Worm (Caenorhabditis elegans) whole organism, young adult: ENCODE measurements around the gene ptr-25.

Source experiments
- B0019.2 ChIP-seq: fragments of 200-800 bp; sonication (Bioruptor generic); conservative IDR thresholded peaks from 2 replicates; pipeline ENCODE4 v1.3.6; 2022; ENCODE audit warnings: missing genetic modification reagents, missing genetic modification characterization, missing compliant biosample characterization
- B0035.1 ChIP-seq: sonication (generic microtip); optimal IDR thresholded peaks from 2 replicates; lab custom pipeline; 2016; ENCODE audit warnings: missing genetic modification characterization, mild to moderate bottlenecking, missing compliant biosample characterization, missing genotype, missing genetic modification reagents
- C06A6.2 ChIP-seq: fragments of 200-800 bp; sonication (Bioruptor generic); conservative IDR thresholded peaks from 2 replicates; pipeline ENCODE4 v1.3.6; 2022; ENCODE audit warnings: missing genetic modification characterization, missing compliant biosample characterization
- C17E4.6 ChIP-seq: fragments of 200-800 bp; sonication (Bioruptor generic); IDR thresholded peaks from 2 replicates; pipeline ENCODE4 v1.3.6; 2022; ENCODE audit warnings: missing genetic modification reagents, missing genetic modification characterization, missing compliant biosample characterization
- F10E7.11 ChIP-seq: sonication (generic microtip); optimal IDR thresholded peaks from 2 replicates; lab custom pipeline; 2017; ENCODE audit warnings: mild to moderate bottlenecking, missing genetic modification characterization, moderate library complexity, missing compliant biosample characterization
- F23B12.7 ChIP-seq: sonication (generic microtip); optimal IDR thresholded peaks from 2 replicates; lab custom pipeline; 2017; ENCODE audit warnings: missing genetic modification characterization, mild to moderate bottlenecking, missing compliant biosample characterization, antibody characterized with exemption, moderate library complexity; ENCODE audit not compliant: insufficient read depth
- F33H1.4 ChIP-seq: fragments of 200-800 bp; sonication (Bioruptor generic); IDR thresholded peaks from 2 replicates; pipeline ENCODE4 v1.3.6; 2022; ENCODE audit warnings: missing genetic modification reagents, missing genetic modification characterization, missing compliant biosample characterization
- F49E8.2 ChIP-seq: sonication (generic microtip); optimal IDR thresholded peaks from 3 replicates; lab custom pipeline; 2017; ENCODE audit warnings: missing genetic modification characterization, mild to moderate bottlenecking, missing compliant biosample characterization, antibody characterized with exemption, moderate library complexity; ENCODE audit not compliant: insufficient read depth
- F52B5.7 ChIP-seq: sonication (generic microtip); optimal IDR thresholded peaks from 2 replicates; lab custom pipeline; 2016; ENCODE audit warnings: mild to moderate bottlenecking, missing genetic modification characterization, missing compliant biosample characterization
- F55B11.4 ChIP-seq: sonication (generic microtip); optimal IDR thresholded peaks from 2 replicates; lab custom pipeline; 2016; ENCODE audit warnings: missing compliant biosample characterization, missing genetic modification characterization, borderline replicate concordance; ENCODE audit not compliant: insufficient read depth
- F57A8.1 ChIP-seq: fragments of 200-800 bp; sonication (Bioruptor generic); optimal IDR thresholded peaks from 2 replicates; lab custom pipeline; 2018; ENCODE audit warnings: mild to moderate bottlenecking, missing genetic modification characterization, moderate library complexity, missing compliant biosample characterization
- T26A5.8 ChIP-seq: sonication (generic microtip); optimal IDR thresholded peaks from 2 replicates; lab custom pipeline; 2016; ENCODE audit warnings: missing genetic modification characterization, missing compliant biosample characterization
- Y53F4B.3 ChIP-seq: fragments of 200-800 bp; sonication (Bioruptor generic); IDR thresholded peaks from 2 replicates; pipeline ENCODE4 v1.3.6; 2022; ENCODE audit warnings: missing genetic modification reagents, missing genetic modification characterization, missing compliant biosample characterization
- Y56A3A.18 ChIP-seq: fragments of 200-800 bp; sonication (Bioruptor generic); IDR thresholded peaks from 2 replicates; pipeline ENCODE4 v1.3.6; 2022; ENCODE audit warnings: missing genetic modification reagents, missing genetic modification characterization, missing compliant biosample characterization
- Y79H2A.3 ChIP-seq: fragments of 200-800 bp; sonication (Bioruptor generic); conservative IDR thresholded peaks from 2 replicates; pipeline ENCODE4 v1.3.6; 2022; ENCODE audit warnings: missing genetic modification reagents, missing genetic modification characterization, missing compliant biosample characterization
- aptf-2 ChIP-seq: fragments of 200-800 bp; sonication (Bioruptor generic); conservative IDR thresholded peaks from 2 replicates; pipeline ENCODE4 v1.3.6; 2022; ENCODE audit warnings: missing genetic modification reagents, missing genetic modification characterization, missing compliant biosample characterization
- aptf-3 ChIP-seq: fragments of 200-800 bp; sonication (Bioruptor generic); IDR thresholded peaks from 2 replicates; pipeline ENCODE4 v1.3.6; 2022; ENCODE audit warnings: missing genetic modification characterization, missing compliant biosample characterization
- athp-1 ChIP-seq: sonication (generic microtip); optimal IDR thresholded peaks from 2 replicates; lab custom pipeline; 2017; ENCODE audit warnings: mild to moderate bottlenecking, missing genetic modification characterization, missing compliant biosample characterization
- attf-3 ChIP-seq: fragments of 200-800 bp; sonication (Bioruptor generic); conservative IDR thresholded peaks from 2 replicates; pipeline ENCODE4 v1.3.6; 2022; ENCODE audit warnings: missing genetic modification reagents, missing genetic modification characterization, missing compliant biosample characterization
- attf-5 ChIP-seq: fragments of 200-800 bp; sonication (Bioruptor generic); optimal IDR thresholded peaks from 2 replicates; lab custom pipeline; 2018; ENCODE audit warnings: mild to moderate bottlenecking, missing genetic modification characterization, missing compliant biosample characterization
- bed-1 ChIP-seq: fragments of 200-800 bp; sonication (Bioruptor generic); IDR thresholded peaks from 2 replicates; pipeline ENCODE4 v1.3.6; 2022; ENCODE audit warnings: missing genetic modification reagents, missing genetic modification characterization, missing compliant biosample characterization
- ceh-100 ChIP-seq: fragments of 200-800 bp; sonication (Bioruptor generic); IDR thresholded peaks from 2 replicates; pipeline ENCODE4 v1.3.6; 2022; ENCODE audit warnings: missing genetic modification reagents, missing genetic modification characterization, missing compliant biosample characterization
- ceh-91 ChIP-seq: fragments of 200-800 bp; sonication (Bioruptor generic); IDR thresholded peaks from 2 replicates; pipeline ENCODE4 v1.3.6; 2022; ENCODE audit warnings: missing genetic modification reagents, missing genetic modification characterization, missing compliant biosample characterization
- die-1 ChIP-seq: sonication (generic microtip); optimal IDR thresholded peaks from 2 replicates; lab custom pipeline; 2016; ENCODE audit warnings: missing genotype, mild to moderate bottlenecking, missing genetic modification characterization, missing compliant biosample characterization
- dpl-1 ChIP-seq: fragments of 150-350 bp; optimal IDR thresholded peaks from 2 replicates; lab custom pipeline; 2014; ENCODE audit warnings: missing biosample characterization, missing genetic modification reagents, missing genetic modification characterization
- egl-18 ChIP-seq: fragments of 200-800 bp; sonication (Bioruptor generic); IDR thresholded peaks from 2 replicates; pipeline ENCODE4 v1.3.6; 2022; ENCODE audit warnings: missing genetic modification reagents, missing genetic modification characterization, missing compliant biosample characterization
- fkh-3 ChIP-seq: sonication (generic microtip); optimal IDR thresholded peaks from 2 replicates; lab custom pipeline; 2016; ENCODE audit warnings: mild to moderate bottlenecking, missing genetic modification characterization, missing compliant biosample characterization
- him-1 ChIP-seq: sonication (generic microtip); optimal IDR thresholded peaks from 2 replicates; lab custom pipeline; 2016; ENCODE audit warnings: missing genotype, missing genetic modification reagents, missing genetic modification characterization, missing compliant biosample characterization
- hlh-12 ChIP-seq: sonication (generic microtip); optimal IDR thresholded peaks from 2 replicates; lab custom pipeline; 2016; ENCODE audit warnings: missing genetic modification characterization, missing compliant biosample characterization
- hsf-1 ChIP-seq: fragments of 200-800 bp; sonication (Bioruptor generic); IDR thresholded peaks from 2 replicates; pipeline ENCODE4 v1.3.6; 2022; ENCODE audit warnings: missing genetic modification reagents, missing genetic modification characterization, missing compliant biosample characterization
- let-526 ChIP-seq: fragments of 200-800 bp; sonication (Bioruptor generic); IDR thresholded peaks from 2 replicates; pipeline ENCODE4 v1.3.6; 2022; ENCODE audit warnings: missing genetic modification reagents, missing genetic modification characterization, missing compliant biosample characterization
- let-607 ChIP-seq, 2 experiments: fragments of 200-800 bp in 1 of 2; sonication (Bioruptor generic) in 1 of 2; sonication (generic microtip) in 1 of 2; optimal IDR thresholded peaks; 2 replicates each; lab custom pipeline; 2016 to 2018; ENCODE audit warnings: mild to moderate bottlenecking in 2 of 2, missing compliant biosample characterization in 2 of 2, missing genetic modification characterization in 2 of 2, moderate library complexity in 2 of 2, missing genotype in 1 of 2
- lsy-27 ChIP-seq: sonication (generic microtip); optimal IDR thresholded peaks from 2 replicates; lab custom pipeline; 2017; ENCODE audit warnings: missing genetic modification characterization, mild to moderate bottlenecking, missing compliant biosample characterization, antibody characterized with exemption, missing genotype, borderline replicate concordance; ENCODE audit not compliant: insufficient read depth
- mcd-1 ChIP-seq: fragments of 200-800 bp; sonication (Bioruptor generic); IDR thresholded peaks from 2 replicates; pipeline ENCODE4 v1.3.6; 2022; ENCODE audit warnings: missing genetic modification reagents, missing genetic modification characterization, missing compliant biosample characterization
- mxl-1 ChIP-seq: sonication (generic microtip); optimal IDR thresholded peaks from 2 replicates; lab custom pipeline; 2016; ENCODE audit warnings: missing genetic modification characterization, missing compliant biosample characterization
- nfya-2 ChIP-seq: fragments of 200-800 bp; sonication (Bioruptor generic); IDR thresholded peaks from 2 replicates; pipeline ENCODE4 v1.3.6; 2022; ENCODE audit warnings: missing genetic modification reagents, missing genetic modification characterization, missing compliant biosample characterization
- nfyb-1 ChIP-seq: fragments of 200-800 bp; sonication (Bioruptor generic); IDR thresholded peaks from 2 replicates; pipeline ENCODE4 v1.3.6; 2022; ENCODE audit warnings: missing genetic modification reagents, missing genetic modification characterization, missing compliant biosample characterization
- nhr-120 ChIP-seq: fragments of 200-800 bp; sonication (Bioruptor generic); IDR thresholded peaks from 2 replicates; pipeline ENCODE4 v1.3.6; 2022; ENCODE audit warnings: missing genetic modification characterization, missing compliant biosample characterization
- rpc-1 ChIP-seq, 2 experiments: fragments of 150-350 bp in 1 of 2; sonication (generic microtip) in 1 of 2; optimal IDR thresholded peaks; 2 replicates each; lab custom pipeline; 2014 to 2018; ENCODE audit warnings: missing biosample characterization in 1 of 2, missing genetic modification characterization in 1 of 2, missing genetic modification reagents in 1 of 2, missing genotype in 1 of 2
- sea-2 ChIP-seq: fragments of 200-800 bp; sonication (Bioruptor generic); IDR thresholded peaks from 2 replicates; pipeline ENCODE4 v1.3.6; 2022; ENCODE audit warnings: missing genetic modification characterization, missing compliant biosample characterization
- snpc-3.4 ChIP-seq: sonication (generic microtip); optimal IDR thresholded peaks from 2 replicates; lab custom pipeline; 2017; ENCODE audit warnings: missing genetic modification characterization, mild to moderate bottlenecking, missing compliant biosample characterization, antibody characterized with exemption, moderate library complexity, missing genotype, missing genetic modification reagents
- snpc-4 ChIP-seq, 5 experiments: fragments of 150-350 bp in 1 of 5; sonication (generic microtip) in 4 of 5; optimal IDR thresholded peaks; 2 replicates each; lab custom pipeline; 2014 to 2018; ENCODE audit warnings: missing genetic modification characterization in 5 of 5, missing biosample characterization in 3 of 5, antibody characterized with exemption in 2 of 5, mild to moderate bottlenecking in 2 of 5, missing compliant biosample characterization in 2 of 5, missing genotype in 2 of 5, moderate library complexity in 2 of 5, missing genetic modification reagents in 1 of 5
- unc-130 ChIP-seq: sonication (generic microtip); optimal IDR thresholded peaks from 2 replicates; lab custom pipeline; 2016; ENCODE audit warnings: missing genetic modification reagents, missing genetic modification characterization, missing compliant biosample characterization
- unc-62 ChIP-seq: fragments of 150-350 bp; optimal IDR thresholded peaks from 2 replicates; lab custom pipeline; 2014; ENCODE audit warnings: missing biosample characterization, missing genetic modification reagents, missing genetic modification characterization
- xnd-1 ChIP-seq: sonication (generic microtip); optimal IDR thresholded peaks from 2 replicates; lab custom pipeline; 2016; ENCODE audit warnings: missing genotype, missing genetic modification reagents, missing genetic modification characterization, missing compliant biosample characterization
- ztf-28 ChIP-seq: fragments of 200-800 bp; sonication (Bioruptor generic); IDR thresholded peaks from 2 replicates; pipeline ENCODE4 v1.3.6; 2022; ENCODE audit warnings: missing genetic modification reagents, missing genetic modification characterization, missing compliant biosample characterization
- ztf-6 ChIP-seq: fragments of 200-800 bp; sonication (Bioruptor generic); IDR thresholded peaks from 2 replicates; pipeline ENCODE4 v1.3.6; 2022; ENCODE audit warnings: missing genetic modification reagents, missing genetic modification characterization, missing compliant biosample characterization

Gene ptr-25

ce11 chrIII:10506699-10507248 is 18.9 kb downstream of the ptr-25 start, which contains the start of the genes sip-1 and sly-1 (continued):
- TF ChIP-seq unc-62 (GFP tag; lab: Kevin White, UChicago): no peak
- TF ChIP-seq nfya-2 (GFP tag; lab: Robert Waterston, UW): no peak
- TF ChIP-seq aptf-2 (GFP tag; lab: Robert Waterston, UW): no peak
- TF ChIP-seq F55B11.4 (tag; lab: Kevin White, UChicago): no peak
- TF ChIP-seq athp-1 (tag; lab: Kevin White, UChicago): no peak
- no peak for TF ChIP-seq C17E4.6 (GFP tag; lab: Robert Waterston, UW)
- peak; percentile 80; the same call in 1 of the 2 replicates for TF ChIP-seq B0019.2 (GFP tag; lab: Robert Waterston, UW)
- TF ChIP-seq C06A6.2: no peak
- no peak for TF ChIP-seq F57A8.1
- no peak for TF ChIP-seq ztf-6 (GFP tag; lab: Robert Waterston, UW)
- no peak for TF ChIP-seq Y56A3A.18 (GFP tag; lab: Robert Waterston, UW)
- TF ChIP-seq nhr-120 (GFP tag; lab: Robert Waterston, UW): no peak
- no peak for TF ChIP-seq T26A5.8 (tag; lab: Kevin White, UChicago)
- TF ChIP-seq lsy-27 (tag; lab: Kevin White, UChicago): no peak
- no peak for TF ChIP-seq Y53F4B.3 (GFP tag; lab: Robert Waterston, UW)
- TF ChIP-seq egl-18 (GFP tag; lab: Robert Waterston, UW): no peak
- TF ChIP-seq F52B5.7 (tag; lab: Kevin White, UChicago): no peak
- TF ChIP-seq hlh-12 (tag; lab: Kevin White, UChicago): no peak
- no peak for TF ChIP-seq mxl-1 (tag; lab: Kevin White, UChicago)
- no peak for TF ChIP-seq ztf-28 (GFP tag; lab: Robert Waterston, UW)
- no peak for TF ChIP-seq attf-3 (GFP tag; lab: Robert Waterston, UW)
- peak; percentile 32 to 84 for TF ChIP-seq let-607 (tag; optimal IDR thresholded peaks at IDR 0.05; lab: Kevin White, UChicago)
- peak; percentile 66 for TF ChIP-seq dpl-1 (GFP tag; lab: Kevin White, UChicago)
- TF ChIP-seq nfyb-1 (GFP tag; lab: Robert Waterston, UW): no peak
- no peak for TF ChIP-seq F10E7.11 (tag; lab: Kevin White, UChicago)
- no peak for TF ChIP-seq Y79H2A.3 (GFP tag; lab: Robert Waterston, UW)
- no peak for TF ChIP-seq fkh-3 (tag; lab: Kevin White, UChicago)
- no peak for TF ChIP-seq snpc-3.4 (tag; lab: Kevin White, UChicago)
- TF ChIP-seq xnd-1 (tag; lab: Kevin White, UChicago): peak; percentile 78
- peak; percentile 63 for TF ChIP-seq F33H1.4
- no peak for TF ChIP-seq aptf-3 (GFP tag; lab: Robert Waterston, UW)
- peak; percentile 87 for TF ChIP-seq ceh-91 (GFP tag; lab: Robert Waterston, UW)
- TF ChIP-seq ceh-100 (GFP tag; lab: Robert Waterston, UW): 0 out of 2 replicates have a peak, but pooled peaks have one; percentile 16
- TF ChIP-seq attf-5 (GFP tag; lab: Kevin White, UChicago): peak; percentile 66
- TF ChIP-seq hsf-1: peak; percentile 74; the same call in 1 of the 2 replicates
- TF ChIP-seq let-526 (GFP tag; lab: Robert Waterston, UW): no peak
- TF ChIP-seq mcd-1 (GFP tag; lab: Robert Waterston, UW): peak; percentile 86
- no peak for TF ChIP-seq rpc-1 (optimal IDR thresholded peaks at IDR 0.05; lab: Kevin White, UChicago)
- TF ChIP-seq rpc-1 (tag; optimal IDR thresholded peaks at IDR 0.05; lab: Kevin White, UChicago): no peak
- peak; percentile 48 for TF ChIP-seq F23B12.7 (tag; lab: Kevin White, UChicago)
- no peak for TF ChIP-seq die-1 (tag; lab: Kevin White, UChicago)
- TF ChIP-seq bed-1: no peak
- no peak for TF ChIP-seq snpc-4 (GFP tag; optimal IDR thresholded peaks at IDR 0.05; lab: Kevin White, UChicago)
- peak in 2 of 4 experiments; percentile 13 to 68 for TF ChIP-seq snpc-4 (tag; optimal IDR thresholded peaks at IDR 0.05; lab: Kevin White, UChicago)
- TF ChIP-seq sea-2: no peak
- TF ChIP-seq him-1: no peak
- no peak for TF ChIP-seq unc-130 (GFP tag; lab: Kevin White, UChicago)
- no peak for TF ChIP-seq B0035.1 (tag; lab: Kevin White, UChicago)
- TF ChIP-seq F49E8.2 (tag; lab: Kevin White, UChicago): no peak
